Fruit fly (Drosophila melanogaster) whole organism, wandering third instar larva: ENCODE data around the gene Jhbp4.

Experiments used
- Abd-B ChIP-seq: fragments of >200 bp; optimal IDR thresholded peaks from 2 replicates; lab custom pipeline; 2017; ENCODE audit warnings: missing biosample characterization, missing genetic modification characterization
- CG32264 ChIP-seq: fragments of 200-800 bp; sonication (Bioruptor generic); optimal IDR thresholded peaks from 2 replicates; lab custom pipeline; 2016; ENCODE audit warnings: missing biosample characterization, missing genetic modification characterization
- CG9705 ChIP-seq: fragments of 200-800 bp; sonication (Bioruptor generic); optimal IDR thresholded peaks from 2 replicates; lab custom pipeline; 2018; ENCODE audit warnings: missing biosample characterization, mild to moderate bottlenecking, missing genetic modification characterization
- Dfd ChIP-seq: fragments of >200 bp; optimal IDR thresholded peaks from 2 replicates; lab custom pipeline; 2017; ENCODE audit warnings: missing biosample characterization, missing genetic modification characterization
- Dif ChIP-seq: fragments of 200-275, 200-300 bp; sonication (Bioruptor generic); optimal IDR thresholded peaks from 2 replicates; lab custom pipeline; 2018; ENCODE audit warnings: missing biosample characterization, missing genetic modification characterization; ENCODE audit not compliant: partially characterized antibody
- HLH106 ChIP-seq: fragments of 200-800 bp; optimal IDR thresholded peaks from 3 replicates; lab custom pipeline; 2019; ENCODE audit warnings: missing biosample characterization, mild to moderate bottlenecking, missing genetic modification characterization, moderate library complexity
- Hnf4 ChIP-seq: fragments of 200-800 bp; sonication (Bioruptor generic); optimal IDR thresholded peaks from 2 replicates; lab custom pipeline; 2016; ENCODE audit warnings: missing biosample characterization, mild to moderate bottlenecking, missing genetic modification characterization
- Hr78 ChIP-seq: fragments of >200 bp; optimal IDR thresholded peaks from 2 replicates; lab custom pipeline; 2017; ENCODE audit warnings: missing biosample characterization, missing genetic modification characterization
- Hr83 ChIP-seq: fragments of 200-300 bp; sonication (Bioruptor generic); optimal IDR thresholded peaks from 2 replicates; lab custom pipeline; 2016; ENCODE audit warnings: missing biosample characterization, mild to moderate bottlenecking, missing genetic modification characterization, moderate library complexity; ENCODE audit not compliant: poor library complexity, severe bottlenecking
- Jra ChIP-seq: sonication (Bioruptor generic); optimal IDR thresholded peaks from 2 replicates; lab custom pipeline; 2016; ENCODE audit warnings: missing biosample characterization, missing genetic modification characterization
- Mio ChIP-seq: sonication (Bioruptor generic); optimal IDR thresholded peaks from 2 replicates; lab custom pipeline; 2016; ENCODE audit warnings: missing biosample characterization, missing genetic modification characterization
- Myc ChIP-seq: fragments of >200 bp; optimal IDR thresholded peaks from 2 replicates; lab custom pipeline; 2017
- N ChIP-seq: fragments of >200 bp; optimal IDR thresholded peaks from 2 replicates; lab custom pipeline; 2018; ENCODE audit warnings: missing biosample characterization, missing external identifiers, missing genetic modification characterization
- OdsH ChIP-seq: fragments of 200-800 bp; sonication (Bioruptor generic); optimal IDR thresholded peaks from 2 replicates; lab custom pipeline; 2016; ENCODE audit warnings: missing biosample characterization, mild to moderate bottlenecking, missing genetic modification characterization
- Rel ChIP-seq, 2 experiments: fragments of 200-800 bp; sonication (Bioruptor generic) in 1 of 2; optimal IDR thresholded peaks; 2 replicates in 1 of 2; 3 replicates in 1 of 2; lab custom pipeline; 2016 to 2019; ENCODE audit warnings: mild to moderate bottlenecking in 2 of 2, missing biosample characterization in 2 of 2, missing genetic modification characterization in 2 of 2, moderate library complexity in 1 of 2
- Sp1 ChIP-seq: fragments of 200-800 bp; sonication (Bioruptor generic); optimal IDR thresholded peaks from 3 replicates; lab custom pipeline; 2019; ENCODE audit warnings: missing biosample characterization, mild to moderate bottlenecking, missing genetic modification characterization, moderate library complexity
- Vsx2 ChIP-seq: fragments of 200-300, 225-300 bp; sonication (Bioruptor generic); optimal IDR thresholded peaks from 2 replicates; lab custom pipeline; 2018; ENCODE audit warnings: missing biosample characterization, missing genetic modification characterization; ENCODE audit not compliant: partially characterized antibody
- br ChIP-seq: fragments of 200-800 bp; sonication (Bioruptor generic); optimal IDR thresholded peaks from 2 replicates; lab custom pipeline; 2016; ENCODE audit warnings: missing biosample characterization, missing genetic modification characterization
- brk ChIP-seq: fragments of 200-800 bp; sonication (Bioruptor generic); optimal IDR thresholded peaks from 2 replicates; lab custom pipeline; 2016; ENCODE audit warnings: missing biosample characterization, mild to moderate bottlenecking, missing genetic modification characterization
- dl ChIP-seq, 2 experiments: fragments of 175-275, 200-275 bp in 1 of 2; fragments of 200-275 bp in 1 of 2; sonication (Bioruptor generic); optimal IDR thresholded peaks; lab custom pipeline; 2018; ENCODE audit warnings: mild to moderate bottlenecking in 2 of 2, missing biosample characterization in 2 of 2, missing genetic modification characterization in 2 of 2, moderate library complexity in 2 of 2; ENCODE audit not compliant: partially characterized antibody in 2 of 2, insufficient read depth in 1 of 2
- dmrt93B ChIP-seq: fragments of 200-800 bp; sonication (Bioruptor generic); optimal IDR thresholded peaks from 2 replicates; lab custom pipeline; 2018; ENCODE audit warnings: missing biosample characterization, mild to moderate bottlenecking, missing genetic modification characterization
- dsf ChIP-seq: sonication (Bioruptor generic); optimal IDR thresholded peaks from 2 replicates; lab custom pipeline; 2016; ENCODE audit warnings: missing biosample characterization, missing genetic modification characterization, borderline replicate concordance
- ey ChIP-seq: fragments of 200-800 bp; sonication (Bioruptor generic); optimal IDR thresholded peaks from 2 replicates; lab custom pipeline; 2016; ENCODE audit warnings: missing biosample characterization, missing genetic modification characterization
- foxo ChIP-seq, 2 experiments: fragments of 200-800 bp; sonication (Bioruptor generic); optimal IDR thresholded peaks; 2 replicates in 1 of 2; 3 replicates in 1 of 2; lab custom pipeline; 2016 to 2017; ENCODE audit warnings: missing biosample characterization in 2 of 2, missing genetic modification characterization in 2 of 2
- fru ChIP-seq: fragments of 200-800 bp; sonication (Bioruptor generic); optimal IDR thresholded peaks from 3 replicates; lab custom pipeline; 2016; ENCODE audit warnings: missing biosample characterization, mild to moderate bottlenecking, missing genetic modification characterization
- h ChIP-seq: fragments of 200-800 bp; sonication (Bioruptor generic); optimal IDR thresholded peaks from 3 replicates; lab custom pipeline; 2016; ENCODE audit warnings: missing biosample characterization, mild to moderate bottlenecking, missing genetic modification characterization
- jim ChIP-seq: fragments of 175-275, 200-325 bp; sonication (Bioruptor generic); optimal IDR thresholded peaks from 2 replicates; lab custom pipeline; 2016; ENCODE audit warnings: missing biosample characterization, mild to moderate bottlenecking, missing genetic modification characterization
- lola ChIP-seq: fragments of >200 bp; optimal IDR thresholded peaks from 2 replicates; lab custom pipeline; 2017; ENCODE audit warnings: missing biosample characterization, missing genetic modification characterization
- pan ChIP-seq: fragments of >200 bp; optimal IDR thresholded peaks from 2 replicates; lab custom pipeline; 2017
- rgr ChIP-seq: fragments of 200-800 bp; sonication (Bioruptor generic); optimal IDR thresholded peaks from 3 replicates; lab custom pipeline; 2016; ENCODE audit warnings: missing biosample characterization, mild to moderate bottlenecking, missing genetic modification characterization
- sage ChIP-seq: fragments of 200-800 bp; sonication (Bioruptor generic); optimal IDR thresholded peaks from 2 replicates; lab custom pipeline; 2016; ENCODE audit warnings: missing biosample characterization, mild to moderate bottlenecking, missing genetic modification characterization
- sv ChIP-seq: fragments of 200-800 bp; sonication (Bioruptor generic); optimal IDR thresholded peaks from 3 replicates; lab custom pipeline; 2016; ENCODE audit warnings: missing biosample characterization, missing genetic modification characterization
- tai ChIP-seq: sonication (Bioruptor generic); optimal IDR thresholded peaks from 2 replicates; lab custom pipeline; 2016; ENCODE audit warnings: missing biosample characterization, missing genetic modification characterization
- usp ChIP-seq: fragments of >200 bp; optimal IDR thresholded peaks from 2 replicates; lab custom pipeline; 2017; ENCODE audit warnings: missing biosample characterization, missing genetic modification characterization
- woc ChIP-seq: sonication (Bioruptor generic); optimal IDR thresholded peaks from 2 replicates; lab custom pipeline; 2016; ENCODE audit warnings: missing biosample characterization, mild to moderate bottlenecking, missing genetic modification characterization

Jhbp4 gene

DNA sequence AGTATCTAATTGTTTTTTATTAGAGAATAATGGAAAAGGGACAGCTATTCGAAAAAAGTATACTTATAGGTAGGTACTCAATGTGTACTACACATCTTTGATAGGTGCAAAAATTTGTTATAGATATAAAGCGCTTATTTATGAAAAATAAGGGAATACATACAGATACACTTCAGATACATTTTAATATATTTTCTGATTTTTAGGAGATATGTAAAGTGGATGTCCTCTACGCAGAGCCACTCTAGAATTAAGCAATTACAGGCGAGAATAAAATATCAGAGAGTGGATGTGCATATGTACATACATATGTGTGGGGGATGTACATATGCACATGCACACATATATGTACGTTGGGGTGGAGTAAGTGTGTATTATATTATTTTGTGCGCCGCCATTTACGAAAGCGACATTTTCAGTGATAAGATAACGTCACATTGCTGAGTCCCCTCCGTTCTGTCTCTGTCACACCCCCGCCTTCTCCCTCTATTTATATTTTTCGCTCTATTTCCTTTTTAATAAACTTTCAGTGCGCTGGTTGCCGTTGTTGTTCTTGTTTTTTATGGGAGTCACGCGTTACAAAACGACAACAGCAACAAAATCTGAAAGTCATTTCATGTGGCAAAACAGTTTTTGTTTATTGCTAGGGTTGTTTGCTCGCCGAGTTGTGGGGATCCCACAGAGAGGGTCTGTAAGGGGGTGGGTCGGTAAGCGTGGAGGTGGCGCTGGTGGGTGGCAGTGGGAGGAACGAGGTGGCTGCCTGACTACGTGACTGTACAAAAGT lies 38.4 kb upstream of the Jhbp4 start (continued):
- TF ChIP-seq CG32264: no peak
- TF ChIP-seq woc: no peak
- no peak for TF ChIP-seq tai (GFP tag; lab: Kevin White, UChicago)
- no peak for TF ChIP-seq Dfd (GFP tag; lab: Kevin White, UChicago)
- no peak for TF ChIP-seq dmrt93B (GFP tag; lab: Kevin White, UChicago)
- TF ChIP-seq pan (lab: Kevin White, UChicago): no peak
- TF ChIP-seq Jra (GFP tag; lab: Kevin White, UChicago): no peak
- peak in 1 of 2 experiments; percentile 1 for TF ChIP-seq foxo (GFP tag; optimal IDR thresholded peaks at IDR 0.05; lab: Kevin White, UChicago)
- TF ChIP-seq sage: no peak
- peak; percentile 6 for TF ChIP-seq HLH106
- peak; percentile 85 for TF ChIP-seq h (GFP tag; lab: Kevin White, UChicago)
- TF ChIP-seq Hr78: no peak
- no peak for TF ChIP-seq CG9705 (GFP tag; lab: Kevin White, UChicago)
- peak; percentile 23 for TF ChIP-seq br (GFP tag; lab: Kevin White, UChicago)

DNA sequence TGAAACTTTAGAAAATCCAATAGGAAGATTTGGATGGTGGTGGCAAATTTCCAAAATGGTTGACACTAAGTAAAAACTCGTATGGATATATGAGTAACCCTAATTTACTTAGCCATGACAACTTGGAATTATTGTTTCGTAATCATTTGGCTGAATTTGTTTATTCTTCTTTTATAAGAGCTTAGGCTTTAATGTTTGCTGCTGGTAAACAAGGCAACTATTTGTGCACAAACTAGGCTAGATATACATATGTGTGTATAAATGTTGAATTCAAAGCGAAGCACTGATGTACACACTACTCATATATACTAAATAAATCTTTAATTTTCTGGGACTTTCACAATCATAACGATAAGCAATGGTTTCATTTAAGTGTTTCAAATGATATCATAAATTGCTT lies 37.4 kb upstream of the Jhbp4 start:
- TF ChIP-seq Hnf4 (GFP tag; lab: Kevin White, UChicago) (no peak), jim (GFP tag; lab: Kevin White, UChicago) (no peak), dsf (no peak), Abd-B (no peak), HLH106 (no peak), Hr78 (no peak), pan (lab: Kevin White, UChicago) (no peak), lola (GFP tag; lab: Kevin White, UChicago) (no peak), Mio (GFP tag; lab: Kevin White, UChicago) (no peak), OdsH (GFP tag; lab: Kevin White, UChicago) (no peak)

DNA sequence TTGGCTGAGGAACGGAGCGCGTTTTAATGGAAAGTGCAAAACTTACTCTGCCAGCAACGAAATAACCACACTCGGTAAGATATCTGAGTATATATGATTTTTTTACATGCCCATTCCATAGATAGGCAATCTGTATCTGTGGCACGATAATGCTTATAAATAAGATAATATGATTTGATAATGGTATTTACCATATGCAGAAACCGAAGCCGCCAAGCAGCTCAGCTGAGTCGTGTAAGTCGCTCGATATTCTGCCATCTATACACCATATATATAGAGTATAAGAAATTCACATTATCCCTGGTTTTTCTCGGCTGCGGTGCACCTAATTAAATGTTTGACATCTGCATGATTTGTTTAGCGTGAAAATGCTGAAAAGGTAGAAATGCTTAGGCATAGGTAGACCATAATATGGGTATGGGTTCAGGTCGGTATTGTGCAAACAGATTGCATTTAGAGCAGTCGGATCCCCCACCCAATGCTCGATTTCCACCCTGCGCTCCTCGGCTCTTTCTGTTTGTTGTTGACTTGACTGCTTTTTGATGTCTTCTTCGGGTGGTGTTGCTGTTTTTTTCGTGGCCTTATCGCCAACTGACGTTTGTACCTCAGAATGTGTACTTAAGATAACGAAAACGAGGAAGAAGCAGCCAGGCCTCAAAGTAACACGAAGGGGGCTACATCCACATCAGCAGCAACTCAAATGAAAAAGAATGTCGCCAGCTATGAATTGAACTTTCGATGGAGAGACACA lies 36.3 kb upstream of the Jhbp4 start:
- TF ChIP-seq h (GFP tag; lab: Kevin White, UChicago) (no peak), rgr (GFP tag; lab: Kevin White, UChicago) (peak; percentile 18), Rel (GFP tag; optimal IDR thresholded peaks at IDR 0.05; lab: Kevin White, UChicago) (no peak), Rel (tag; optimal IDR thresholded peaks at IDR 0.05; lab: Kevin White, UChicago) (peak; percentile 37), CG9705 (GFP tag; lab: Kevin White, UChicago) (no peak)

DNA sequence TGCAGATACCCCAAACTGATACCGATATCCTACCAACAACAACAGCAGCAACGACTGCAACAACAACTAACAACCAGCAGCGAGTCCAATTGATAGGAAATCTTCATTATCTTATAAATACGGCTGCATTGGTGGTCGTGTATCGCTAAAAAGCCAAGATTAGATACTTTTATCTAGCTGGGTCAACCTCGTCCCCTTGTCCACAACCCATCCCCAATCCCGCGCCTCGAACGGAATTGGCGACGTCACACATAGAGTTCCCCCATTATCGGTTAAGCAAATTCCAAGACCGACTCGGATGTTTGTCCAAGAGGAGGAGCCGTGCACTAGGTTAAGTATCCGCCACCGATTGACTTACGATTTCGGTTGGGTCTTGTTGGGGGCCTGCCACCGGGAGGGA lies 35.0 kb upstream of the Jhbp4 start:
- no peak for TF ChIP-seq Rel (GFP tag; optimal IDR thresholded peaks at IDR 0.05; lab: Kevin White, UChicago)
- TF ChIP-seq Rel (tag; optimal IDR thresholded peaks at IDR 0.05; lab: Kevin White, UChicago): peak; percentile 56
- no peak for TF ChIP-seq tai (GFP tag; lab: Kevin White, UChicago)
- TF ChIP-seq, all 38 proteins: peak for 1

DNA sequence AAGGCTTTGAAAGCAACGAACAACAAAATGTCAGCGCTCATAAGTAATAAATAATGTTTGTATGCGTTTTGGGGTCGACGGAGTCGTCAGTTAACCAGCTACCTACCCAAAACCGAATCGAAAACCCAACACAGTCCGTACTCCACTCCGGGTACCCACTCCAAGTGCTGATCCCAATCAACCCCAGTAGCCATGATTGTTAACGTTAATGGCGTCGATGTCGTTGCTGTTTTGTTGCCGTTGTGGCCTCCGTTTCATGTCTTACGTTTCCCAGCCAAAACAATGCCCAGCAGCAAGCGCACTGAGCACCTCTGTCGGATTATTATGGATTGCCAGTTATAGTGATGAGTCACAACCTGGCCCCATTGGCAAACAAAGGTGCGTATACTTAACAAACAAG lies 34.3 kb upstream of the Jhbp4 start, which contains the start of gene GATAe:
Gene GATAe, plus strand, starts transcription at position 76 of the 400 bp plus-strand sequence.
- no peak for TF ChIP-seq Hr83 (GFP tag; lab: Kevin White, UChicago)
- TF ChIP-seq Abd-B: no peak
- no peak for TF ChIP-seq brk (GFP tag; lab: Kevin White, UChicago)
- TF ChIP-seq Rel (GFP tag; optimal IDR thresholded peaks at IDR 0.05; lab: Kevin White, UChicago): no peak
- peak; percentile 47 for TF ChIP-seq Rel (tag; optimal IDR thresholded peaks at IDR 0.05; lab: Kevin White, UChicago)
- no peak for TF ChIP-seq pan (lab: Kevin White, UChicago)
- no peak for TF ChIP-seq CG32264
- TF ChIP-seq dsf: no peak
- TF ChIP-seq foxo (GFP tag; optimal IDR thresholded peaks at IDR 0.05; lab: Kevin White, UChicago): no peak
- TF ChIP-seq br (GFP tag; lab: Kevin White, UChicago): peak; percentile 13
- TF ChIP-seq Myc (lab: Kevin White, UChicago): no peak
- no peak for TF ChIP-seq Dfd (GFP tag; lab: Kevin White, UChicago)
- TF ChIP-seq ey: no peak
- no peak for TF ChIP-seq Dif
- no peak for TF ChIP-seq Hr78
- TF ChIP-seq Jra (GFP tag; lab: Kevin White, UChicago): peak; percentile 21
- TF ChIP-seq Hnf4 (GFP tag; lab: Kevin White, UChicago): peak; percentile 34
- no peak for TF ChIP-seq HLH106
- no peak for TF ChIP-seq dl (GFP tag; optimal IDR thresholded peaks at IDR 0.05; lab: Kevin White, UChicago; ENCODE audit: insufficient read depth in 1 of 2, partially characterized antibody in 2 of 2)
- no peak for TF ChIP-seq Sp1 (GFP tag; lab: Kevin White, UChicago)
- no peak for TF ChIP-seq tai (GFP tag; lab: Kevin White, UChicago)
- peak; percentile 40 for TF ChIP-seq h (GFP tag; lab: Kevin White, UChicago)
- TF ChIP-seq Vsx2 (GFP tag; lab: Kevin White, UChicago): no peak
- peak; percentile 19 for TF ChIP-seq fru (GFP tag; lab: Kevin White, UChicago)
- TF ChIP-seq sv (GFP tag; lab: Kevin White, UChicago): no peak
- TF ChIP-seq usp (GFP tag; lab: Kevin White, UChicago): no peak
- TF ChIP-seq CG9705 (GFP tag; lab: Kevin White, UChicago): no peak
- TF ChIP-seq Mio (GFP tag; lab: Kevin White, UChicago): no peak
- peak; percentile 14 for TF ChIP-seq rgr (GFP tag; lab: Kevin White, UChicago)
- TF ChIP-seq jim (GFP tag; lab: Kevin White, UChicago): no peak
- TF ChIP-seq OdsH (GFP tag; lab: Kevin White, UChicago): no peak
- no peak for TF ChIP-seq lola (GFP tag; lab: Kevin White, UChicago)
- TF ChIP-seq N (GFP tag; lab: Kevin White, UChicago): no peak
